Fruit fly (Drosophila melanogaster) S2 (cell line): ENCODE data around the gene CG11714.

Source experiments
- CTCF ChIP-seq, 2 experiments: fragments of >200 bp; optimal IDR thresholded peaks; 2 replicates each; lab custom pipeline; 2018

CG11714 gene

DNA sequence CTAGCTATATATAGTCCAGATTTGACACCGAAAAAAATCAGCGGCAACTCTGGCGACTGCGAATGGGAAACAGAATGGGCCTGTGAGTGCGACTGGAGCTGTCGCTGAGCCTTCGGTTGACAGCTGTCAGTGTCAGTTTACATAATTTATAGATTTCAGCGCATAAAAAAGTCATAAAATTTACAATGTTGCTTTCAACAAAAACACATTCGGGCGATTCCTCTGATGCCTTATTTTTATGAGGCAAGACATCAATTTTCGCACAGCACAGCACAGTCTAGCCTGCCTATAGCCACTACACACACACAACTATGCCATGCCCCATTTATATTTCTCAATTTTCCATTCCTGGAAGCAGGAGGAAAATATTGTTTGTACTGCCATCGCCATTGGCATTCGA lies 50.1 kb downstream of the CG11714 start:
- no peak for TF ChIP-seq CTCF (optimal IDR thresholded peaks at IDR 0.05; lab: Kevin White, UChicago)
